Worm (Caenorhabditis elegans) whole organism, L3 larva: ENCODE measurements around the gene rnh-2.

Experiments
- ZK546.5 ChIP-seq: sonication (generic microtip); optimal IDR thresholded peaks from 2 replicates; lab custom pipeline; 2017; ENCODE audit warnings: missing biosample characterization, missing genetic modification characterization
- aly-2 ChIP-seq: fragments of 150-350 bp; optimal IDR thresholded peaks from 2 replicates; lab custom pipeline; 2014; ENCODE audit warnings: missing biosample characterization, missing genetic modification characterization
- ama-1 ChIP-seq: fragments of 150-350 bp; optimal IDR thresholded peaks from 2 replicates; lab custom pipeline; 2018
- ceh-16 ChIP-seq: sonication (generic microtip); optimal IDR thresholded peaks from 2 replicates; lab custom pipeline; 2017; ENCODE audit warnings: missing biosample characterization, missing genetic modification characterization
- ceh-28 ChIP-seq: fragments of 150-350 bp; optimal IDR thresholded peaks from 2 replicates; lab custom pipeline; 2014; ENCODE audit warnings: missing biosample characterization, missing genetic modification reagents, missing genetic modification characterization
- ceh-9 ChIP-seq: sonication (generic microtip); optimal IDR thresholded peaks from 2 replicates; lab custom pipeline; 2018; ENCODE audit warnings: missing biosample characterization, missing genetic modification characterization
- daf-12 ChIP-seq: fragments of 150-350 bp; optimal IDR thresholded peaks from 2 replicates; lab custom pipeline; 2014; ENCODE audit warnings: missing biosample characterization, missing genetic modification reagents, missing genetic modification characterization
- egl-27 ChIP-seq: sonication (generic microtip); optimal IDR thresholded peaks from 4 replicates; lab custom pipeline; 2017; ENCODE audit warnings: missing biosample characterization, missing genetic modification reagents, missing genetic modification characterization
- elt-1 ChIP-seq: fragments of 150-350 bp; optimal IDR thresholded peaks from 2 replicates; lab custom pipeline; 2014; ENCODE audit warnings: missing biosample characterization, missing genetic modification characterization
- elt-2 ChIP-seq: sonication (generic microtip); optimal IDR thresholded peaks from 2 replicates; lab custom pipeline; 2016; ENCODE audit warnings: missing genetic modification reagents, mild to moderate bottlenecking, missing genetic modification characterization, missing compliant biosample characterization
- elt-3 ChIP-seq, 3 experiments: fragments of 150-350 bp in 1 of 3; sonication (generic microtip) in 2 of 3; optimal IDR thresholded peaks; 2 replicates in 2 of 3; 4 replicates in 1 of 3; lab custom pipeline; 2014 to 2017; ENCODE audit warnings: missing biosample characterization in 3 of 3, missing genetic modification characterization in 3 of 3
- fkh-2 ChIP-seq: fragments of 150-350 bp; optimal IDR thresholded peaks from 2 replicates; lab custom pipeline; 2014; ENCODE audit warnings: missing biosample characterization, missing genetic modification reagents, missing genetic modification characterization
- fos-1 ChIP-seq: fragments of 150-350 bp; optimal IDR thresholded peaks from 2 replicates; lab custom pipeline; 2014; ENCODE audit warnings: missing biosample characterization, missing genetic modification characterization
- hmg-11 ChIP-seq: sonication (generic microtip); optimal IDR thresholded peaks from 2 replicates; lab custom pipeline; 2016; ENCODE audit warnings: missing genetic modification characterization, missing compliant biosample characterization
- jun-1 ChIP-seq: fragments of 150-350 bp; optimal IDR thresholded peaks from 2 replicates; lab custom pipeline; 2014; ENCODE audit warnings: missing biosample characterization, missing genetic modification reagents, missing genetic modification characterization
- lin-15B ChIP-seq: fragments of 150-350 bp; optimal IDR thresholded peaks from 2 replicates; lab custom pipeline; 2014; ENCODE audit warnings: missing biosample characterization, missing genetic modification characterization
- lin-39 ChIP-seq: fragments of 150-350 bp; optimal IDR thresholded peaks from 2 replicates; lab custom pipeline; 2018; ENCODE audit warnings: missing biosample characterization, missing genetic modification reagents, missing genetic modification characterization
- lsy-12 ChIP-seq: sonication (generic microtip); optimal IDR thresholded peaks from 2 replicates; lab custom pipeline; 2016; ENCODE audit warnings: mild to moderate bottlenecking, missing genetic modification characterization, missing compliant biosample characterization
- nfya-1 ChIP-seq: sonication (generic microtip); optimal IDR thresholded peaks from 2 replicates; lab custom pipeline; 2017; ENCODE audit warnings: missing genetic modification characterization, mild to moderate bottlenecking, missing compliant biosample characterization, antibody characterized with exemption, moderate library complexity; ENCODE audit not compliant: insufficient read depth
- nhr-11 ChIP-seq: fragments of 150-350 bp; optimal IDR thresholded peaks from 2 replicates; lab custom pipeline; 2014; ENCODE audit warnings: missing biosample characterization, missing genetic modification characterization
- nhr-12 ChIP-seq: fragments of 150-350 bp; optimal IDR thresholded peaks from 2 replicates; lab custom pipeline; 2014; ENCODE audit warnings: missing biosample characterization, missing genetic modification characterization
- nhr-237 ChIP-seq: fragments of 150-350 bp; optimal IDR thresholded peaks from 2 replicates; lab custom pipeline; 2014; ENCODE audit warnings: missing biosample characterization, missing genetic modification characterization
- nhr-25 ChIP-seq: sonication (generic microtip); optimal IDR thresholded peaks from 2 replicates; lab custom pipeline; 2017; ENCODE audit warnings: missing biosample characterization, missing genetic modification characterization
- nhr-43 ChIP-seq: sonication (generic microtip); optimal IDR thresholded peaks from 2 replicates; lab custom pipeline; 2016; ENCODE audit warnings: mild to moderate bottlenecking, missing genetic modification characterization, missing compliant biosample characterization; ENCODE audit not compliant: poor library complexity, severe bottlenecking
- nhr-76 ChIP-seq: fragments of 150-350 bp; sonication (generic microtip); optimal IDR thresholded peaks from 5 replicates; lab custom pipeline; 2014; ENCODE audit warnings: missing biosample characterization, missing genetic modification characterization
- pha-4 ChIP-seq: fragments of 150-350 bp; optimal IDR thresholded peaks from 2 replicates; lab custom pipeline; 2014; ENCODE audit warnings: missing biosample characterization, missing genetic modification reagents, missing genetic modification characterization
- pqm-1 ChIP-seq: fragments of 150-350 bp; optimal IDR thresholded peaks from 2 replicates; lab custom pipeline; 2017; ENCODE audit warnings: missing biosample characterization, missing genetic modification characterization, inconsistent platforms
- sea-2 ChIP-seq: fragments of 150-350 bp; sonication (generic microtip); optimal IDR thresholded peaks from 4 replicates; lab custom pipeline; 2014; ENCODE audit warnings: missing biosample characterization, missing genetic modification reagents, missing genetic modification characterization
- skn-1 ChIP-seq: fragments of 150-350 bp; optimal IDR thresholded peaks from 2 replicates; lab custom pipeline; 2014; ENCODE audit warnings: missing biosample characterization, missing genetic modification characterization
- tbx-2 ChIP-seq: sonication (generic microtip); optimal IDR thresholded peaks from 2 replicates; lab custom pipeline; 2016; ENCODE audit warnings: mild to moderate bottlenecking, missing genetic modification characterization, missing compliant biosample characterization
- unc-39 ChIP-seq: sonication (generic microtip); optimal IDR thresholded peaks from 4 replicates; lab custom pipeline; 2017; ENCODE audit warnings: missing biosample characterization, missing genetic modification characterization
- zag-1 ChIP-seq: fragments of 150-350 bp; optimal IDR thresholded peaks from 2 replicates; lab custom pipeline; 2014; ENCODE audit warnings: missing biosample characterization, missing genetic modification characterization
- ztf-4 ChIP-seq: fragments of 150-350 bp; optimal IDR thresholded peaks from 2 replicates; lab custom pipeline; 2014; ENCODE audit warnings: missing biosample characterization, missing genetic modification characterization

The rnh-2 gene

DNA sequence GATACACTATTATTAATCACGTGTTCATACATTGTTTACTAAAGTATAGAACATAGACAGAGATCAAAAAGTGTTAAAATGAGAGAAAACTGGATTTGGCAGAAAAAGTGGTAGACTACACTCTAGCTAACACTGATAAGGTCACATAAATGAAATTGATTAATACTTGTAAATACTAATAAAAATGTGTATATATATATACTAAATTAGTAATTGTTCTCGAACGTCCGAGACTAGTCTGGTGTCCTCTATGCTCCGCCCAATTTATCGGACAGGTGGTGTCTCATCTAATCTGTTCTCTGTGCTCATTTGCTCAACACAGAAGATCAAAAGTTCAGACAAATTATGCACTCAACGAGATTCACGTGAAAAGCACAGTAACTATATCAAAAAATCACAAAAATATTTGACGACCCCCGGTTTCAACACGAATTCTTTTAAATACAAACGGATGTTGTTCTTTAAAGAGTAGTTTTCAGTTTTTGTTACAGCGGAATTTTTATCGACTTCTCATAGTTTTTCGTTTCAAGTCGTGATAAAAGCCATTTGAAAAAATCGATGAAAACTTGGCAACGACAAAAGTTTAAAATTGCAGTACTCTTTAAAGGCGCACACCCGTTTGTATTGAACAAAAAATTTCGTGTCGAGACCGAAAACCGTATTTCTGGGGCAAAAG lies 35.8 kb upstream of the rnh-2 start (continued):
- no peak for TF ChIP-seq elt-1 (tag; lab: Kevin White, UChicago)

DNA sequence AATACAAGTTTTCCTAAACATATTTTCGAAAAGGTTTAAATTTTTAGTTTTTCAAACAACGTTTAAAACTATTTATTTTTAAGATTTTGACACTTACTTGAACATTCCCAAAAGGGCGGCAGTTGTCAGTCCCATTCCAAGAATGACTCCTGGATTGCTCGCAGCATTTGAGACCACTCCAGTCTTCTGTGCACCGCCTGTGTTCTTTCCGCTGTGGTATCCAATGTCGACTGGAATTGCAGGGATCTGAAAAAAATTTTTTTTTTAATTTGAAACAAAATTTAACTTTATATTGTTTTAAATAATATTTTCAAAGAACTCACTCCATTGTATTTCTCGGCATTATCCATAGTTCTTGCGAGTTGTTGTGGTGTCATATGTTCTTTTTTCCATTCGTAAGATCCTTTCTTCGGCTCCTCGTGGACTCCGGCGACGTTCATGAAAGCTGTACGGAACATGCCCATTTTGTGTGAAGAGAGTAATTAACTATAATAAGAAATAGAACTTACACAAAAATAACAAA lies 35.2 kb upstream of the rnh-2 start, which contains the start of gene M05D6.5:
Gene M05D6.5 (minus strand): TSS at position 473 of the 523 bp plus-strand sequence.
- TF ChIP-seq nhr-12 (tag; lab: Kevin White, UChicago) (no peak), egl-27 (tag; lab: Kevin White, UChicago) (no peak), ztf-4 (tag; lab: Kevin White, UChicago) (no peak), ama-1 (peak; percentile 89)
- TF ChIP-seq, all 47 proteins: peak for 1

DNA sequence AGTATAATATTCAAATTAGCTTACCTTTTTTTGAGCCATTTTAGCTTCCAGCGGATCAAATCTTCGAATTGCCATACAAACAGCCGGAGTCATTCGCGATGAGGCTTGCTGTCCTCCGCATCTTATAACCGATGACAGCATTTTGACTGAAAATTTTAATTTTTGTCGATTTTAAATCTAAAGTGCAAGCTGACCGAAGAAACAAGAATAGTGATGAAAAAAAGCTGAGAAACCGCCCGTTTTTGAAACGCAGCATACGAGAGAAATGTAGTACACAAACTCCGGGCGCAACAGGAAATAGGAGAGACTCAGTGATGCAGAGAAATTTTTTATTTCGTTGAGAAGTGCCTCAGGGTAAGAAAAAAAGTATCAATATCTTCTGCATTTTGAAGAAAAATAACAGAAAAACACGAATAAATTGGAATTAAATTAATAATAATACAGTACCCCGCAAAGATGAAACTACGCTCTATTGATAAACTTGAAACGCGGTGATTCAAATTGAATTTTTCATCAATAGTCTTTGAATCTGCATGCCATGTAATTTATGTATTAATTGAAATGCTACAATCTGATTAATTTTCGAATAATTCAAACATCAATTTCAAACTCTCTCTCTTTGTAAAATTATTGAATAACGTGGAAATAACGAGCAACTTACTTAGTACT lies 33.7 kb upstream of the rnh-2 start:
- TF ChIP-seq tbx-2 (tag; lab: Kevin White, UChicago): no peak
- TF ChIP-seq fos-1: no peak
- peak; percentile 34 for TF ChIP-seq nhr-25 (tag; lab: Kevin White, UChicago)
- no peak for TF ChIP-seq egl-27 (tag; lab: Kevin White, UChicago)
- peak; percentile 13 for TF ChIP-seq skn-1 (tag; lab: Kevin White, UChicago)
- no peak for TF ChIP-seq ceh-16 (tag; lab: Kevin White, UChicago)
- no peak for TF ChIP-seq zag-1 (tag; lab: Kevin White, UChicago)
- no peak for TF ChIP-seq nhr-76 (tag; lab: Kevin White, UChicago)
- TF ChIP-seq lin-39 (tag; lab: Kevin White, UChicago): peak; percentile 39
- no peak for TF ChIP-seq jun-1 (tag; lab: Kevin White, UChicago)
- peak; percentile 46 for TF ChIP-seq nfya-1 (tag; lab: Kevin White, UChicago)
- peak; percentile 7 for TF ChIP-seq elt-2
- TF ChIP-seq pha-4: peak; percentile 65
- peak; percentile 40 for TF ChIP-seq lin-15B (tag; lab: Kevin White, UChicago)
- TF ChIP-seq, all 47 proteins: peak for 7

DNA sequence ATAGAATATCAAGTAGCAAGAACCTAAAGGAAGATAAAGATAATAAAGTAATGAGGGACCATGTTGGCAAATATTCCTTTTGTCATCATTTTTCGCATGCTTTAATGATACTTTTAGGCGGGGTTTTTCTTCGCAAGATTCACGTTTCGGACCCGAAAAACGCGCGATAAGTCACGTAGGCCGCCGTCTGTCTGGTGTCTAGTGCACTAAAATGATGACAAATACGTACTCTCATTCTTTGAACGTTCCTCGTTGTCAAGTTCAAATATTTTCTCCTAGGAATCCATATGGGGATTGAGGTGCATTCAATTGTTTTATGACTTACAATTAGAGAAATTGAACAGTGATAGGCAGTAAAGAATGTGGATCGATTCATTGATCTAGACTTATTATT lies 33.2 kb upstream of the rnh-2 start, which contains the start of gene taap-1:
Gene taap-1 (minus strand): TSS at position 79 of the 394 bp plus-strand sequence.
- no peak for TF ChIP-seq jun-1 (tag; lab: Kevin White, UChicago)
- peak; percentile 34 for TF ChIP-seq nhr-43 (tag; lab: Kevin White, UChicago)
- peak; percentile 17 for TF ChIP-seq nfya-1 (tag; lab: Kevin White, UChicago)
- TF ChIP-seq pqm-1 (tag; lab: Kevin White, UChicago): peak; percentile 4
- TF ChIP-seq skn-1 (tag; lab: Kevin White, UChicago): peak; percentile 94

DNA sequence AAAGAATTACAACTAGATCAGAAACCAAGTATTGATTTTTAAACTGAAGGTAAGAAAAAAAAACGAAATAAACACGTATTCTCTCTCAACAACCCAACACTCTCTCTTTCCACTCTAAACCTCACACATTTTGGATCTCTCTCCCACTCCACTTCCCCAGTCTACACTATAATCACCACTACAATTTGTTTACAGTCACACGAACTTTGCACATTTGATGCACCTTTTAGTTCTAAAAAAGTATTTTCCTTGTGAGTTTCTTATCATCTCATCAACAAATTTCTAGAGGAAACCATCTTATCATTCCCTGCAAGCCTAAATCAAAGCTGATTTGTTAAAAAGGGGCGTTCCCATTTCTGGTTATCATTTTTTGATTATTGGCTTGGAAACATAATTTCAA lies 32.4 kb upstream of the rnh-2 start:
- TF ChIP-seq nhr-25 (tag; lab: Kevin White, UChicago) (peak; percentile 26), ama-1 (no peak), sea-2 (GFP tag; lab: Kevin White, UChicago) (no peak), elt-1 (tag; lab: Kevin White, UChicago) (no peak), nhr-11 (tag; lab: Kevin White, UChicago) (peak; percentile 33), fkh-2 (tag; lab: Kevin White, UChicago) (no peak), elt-2 (peak; percentile 96), nhr-43 (tag; lab: Kevin White, UChicago) (peak; percentile 5), unc-39 (tag; lab: Kevin White, UChicago) (no peak), nhr-76 (tag; lab: Kevin White, UChicago) (no peak), hmg-11 (tag; lab: Kevin White, UChicago) (no peak), ceh-16 (tag; lab: Kevin White, UChicago) (no peak), lsy-12 (tag; lab: Kevin White, UChicago) (no peak), ceh-28 (tag; lab: Kevin White, UChicago) (peak; percentile 31), zag-1 (tag; lab: Kevin White, UChicago) (no peak), skn-1 (tag; lab: Kevin White, UChicago) (peak; percentile 32), daf-12 (tag; lab: Kevin White, UChicago) (no peak), ceh-9 (tag; lab: Kevin White, UChicago) (no peak), pqm-1 (tag; lab: Kevin White, UChicago) (peak; percentile 88), ZK546.5 (tag; lab: Kevin White, UChicago) (no peak), nhr-12 (tag; lab: Kevin White, UChicago) (no peak), lin-15B (tag; lab: Kevin White, UChicago) (no peak), elt-3 (tag; optimal IDR thresholded peaks at IDR 0.05; lab: Kevin White, UChicago) (no peak), nhr-237 (tag; lab: Kevin White, UChicago) (no peak), aly-2 (tag; lab: Kevin White, UChicago) (no peak), jun-1 (tag; lab: Kevin White, UChicago) (peak; percentile 33), nfya-1 (tag; lab: Kevin White, UChicago) (peak; percentile 26), pha-4 (peak; percentile 67)
